Fruit fly (Drosophila melanogaster) whole organism, embryonic: ENCODE data around the gene lqf.

ENCODE experiments used
- Adf1 ChIP-seq: fragments of 200-800 bp; sonication (Bioruptor generic); IDR thresholded peaks from 2 replicates; pipeline ENCODE4 v1.3.6; 2022; ENCODE audit warnings: missing biosample characterization, missing genetic modification characterization
- Antp ChIP-seq: fragments of 200-800 bp; sonication (Bioruptor generic); optimal IDR thresholded peaks from 3 replicates; lab custom pipeline; 2016; ENCODE audit warnings: missing biosample characterization, missing genetic modification characterization
- C15 ChIP-seq: fragments of 200-800 bp; sonication (Bioruptor generic); IDR thresholded peaks from 3 replicates; pipeline ENCODE4 v1.3.6; 2022; ENCODE audit warnings: missing biosample characterization, missing genetic modification characterization
- CG10565 ChIP-seq: fragments of 200-800 bp; sonication (Bioruptor generic); optimal IDR thresholded peaks from 3 replicates; lab custom pipeline; 2016; ENCODE audit warnings: missing biosample characterization, mild to moderate bottlenecking, missing genetic modification characterization
- CG11560 ChIP-seq: fragments of 200-800 bp; sonication (Bioruptor generic); IDR thresholded peaks from 3 replicates; pipeline ENCODE4 v1.3.6; 2022; ENCODE audit warnings: missing biosample characterization, missing genetic modification characterization
- CG12299 ChIP-seq: fragments of 200-800 bp; sonication (Bioruptor generic); optimal IDR thresholded peaks from 2 replicates; lab custom pipeline; 2018; ENCODE audit warnings: missing biosample characterization, mild to moderate bottlenecking, missing genetic modification characterization
- CG15601 ChIP-seq: fragments of 200-800 bp; sonication (Bioruptor generic); optimal IDR thresholded peaks from 3 replicates; lab custom pipeline; 2019; ENCODE audit warnings: missing biosample characterization, mild to moderate bottlenecking, missing genetic modification characterization, moderate library complexity
- CG15696 ChIP-seq: fragments of 200-800 bp; sonication (Bioruptor generic); optimal IDR thresholded peaks from 2 replicates; lab custom pipeline; 2019; ENCODE audit warnings: missing biosample characterization, mild to moderate bottlenecking, missing genetic modification characterization, moderate library complexity
- CG16815 ChIP-seq: fragments of 200-800 bp; sonication (Bioruptor generic); optimal IDR thresholded peaks from 3 replicates; lab custom pipeline; 2017; ENCODE audit warnings: missing biosample characterization, mild to moderate bottlenecking, missing genetic modification characterization
- CG17359 ChIP-seq: fragments of 200-800 bp; sonication (Bioruptor generic); optimal IDR thresholded peaks from 3 replicates; lab custom pipeline; 2018; ENCODE audit warnings: missing biosample characterization, mild to moderate bottlenecking, missing genetic modification characterization, moderate library complexity
- CG17612 ChIP-seq: fragments of 200-800 bp; sonication (Bioruptor generic); IDR thresholded peaks from 2 replicates; pipeline ENCODE4 v1.3.6; 2022; ENCODE audit warnings: missing biosample characterization, missing genetic modification characterization
- CG1792 ChIP-seq: fragments of 200-800 bp; sonication (Bioruptor generic); optimal IDR thresholded peaks from 2 replicates; lab custom pipeline; 2016; ENCODE audit warnings: missing biosample characterization, missing genetic modification characterization
- CG18011 ChIP-seq: fragments of 200-800 bp; sonication (Bioruptor generic); optimal IDR thresholded peaks from 2 replicates; lab custom pipeline; 2017; ENCODE audit warnings: missing biosample characterization, missing genetic modification characterization, mild to moderate bottlenecking, moderate library complexity, missing genotype
- CG1832 ChIP-seq: fragments of 200-800 bp; sonication (Bioruptor generic); optimal IDR thresholded peaks from 2 replicates; lab custom pipeline; 2017; ENCODE audit warnings: missing biosample characterization, mild to moderate bottlenecking, missing genetic modification characterization, inconsistent platforms
- CG2875 ChIP-seq: fragments of 200-800 bp; sonication (Bioruptor generic); optimal IDR thresholded peaks from 2 replicates; lab custom pipeline; 2017; ENCODE audit warnings: missing biosample characterization, mild to moderate bottlenecking, missing genetic modification characterization, missing genetic modification reagents
- CG30431 ChIP-seq: fragments of 200-800 bp; sonication (Bioruptor generic); optimal IDR thresholded peaks from 2 replicates; lab custom pipeline; 2017; ENCODE audit warnings: missing biosample characterization, missing genetic modification characterization
- CG34224 ChIP-seq: fragments of 200-800 bp; sonication (Bioruptor generic); IDR thresholded peaks from 3 replicates; pipeline ENCODE4 v1.3.6; 2022; ENCODE audit warnings: missing biosample characterization, missing genetic modification characterization; ENCODE audit not compliant: partially characterized antibody
- CG4730 ChIP-seq: fragments of 200-800 bp; sonication (Bioruptor generic); IDR thresholded peaks from 2 replicates; pipeline ENCODE4 v1.3.6; 2022; ENCODE audit warnings: missing biosample characterization, missing genetic modification characterization
- CG5953 ChIP-seq: fragments of 200-800 bp; sonication (Bioruptor generic); IDR thresholded peaks from 2 replicates; pipeline ENCODE4 v1.3.6; 2022; ENCODE audit warnings: missing biosample characterization, missing genetic modification characterization
- CG6689 ChIP-seq: fragments of 200-800 bp; sonication (Bioruptor generic); IDR thresholded peaks from 2 replicates; pipeline ENCODE4 v1.3.6; 2022; ENCODE audit warnings: missing biosample characterization, missing genetic modification characterization
- Camta ChIP-seq: fragments of 200-800 bp; sonication (Bioruptor generic); optimal IDR thresholded peaks from 2 replicates; lab custom pipeline; 2016; ENCODE audit warnings: missing biosample characterization, missing genetic modification characterization
- Dll ChIP-seq: fragments of 200-800 bp; sonication (Bioruptor generic); IDR thresholded peaks from 4 replicates; pipeline ENCODE4 v1.3.6; 2022; ENCODE audit warnings: missing biosample characterization, missing genetic modification characterization; ENCODE audit not compliant: partially characterized antibody
- Elba2 ChIP-seq: fragments of 200-800 bp; sonication (Bioruptor generic); optimal IDR thresholded peaks from 3 replicates; lab custom pipeline; 2016; ENCODE audit warnings: missing biosample characterization, missing genetic modification characterization
- HLH4C ChIP-seq: fragments of 200-800 bp; sonication (Bioruptor generic); IDR thresholded peaks from 3 replicates; pipeline ENCODE4 v1.3.6; 2022; ENCODE audit warnings: missing biosample characterization, missing genetic modification characterization; ENCODE audit not compliant: partially characterized antibody
- HmgD ChIP-seq: fragments of 200-800 bp; sonication (Bioruptor generic); optimal IDR thresholded peaks from 3 replicates; lab custom pipeline; 2016; ENCODE audit warnings: missing biosample characterization, missing genetic modification characterization
- HmgZ ChIP-seq: fragments of 200-800 bp; sonication (Bioruptor generic); optimal IDR thresholded peaks from 2 replicates; lab custom pipeline; 2018; ENCODE audit warnings: missing biosample characterization, mild to moderate bottlenecking, missing genetic modification characterization
- Hmx ChIP-seq: fragments of 200-800 bp; sonication (Bioruptor generic); optimal IDR thresholded peaks from 2 replicates; lab custom pipeline; 2016; ENCODE audit warnings: missing biosample characterization, missing genetic modification characterization
- Optix ChIP-seq: fragments of 200-800 bp; sonication (Bioruptor generic); IDR thresholded peaks from 3 replicates; pipeline ENCODE4 v1.3.6; 2022; ENCODE audit warnings: missing biosample characterization, missing genetic modification characterization
- PHDP ChIP-seq: fragments of 200-800 bp; sonication (Bioruptor generic); optimal IDR thresholded peaks from 3 replicates; lab custom pipeline; 2018; ENCODE audit warnings: missing biosample characterization, mild to moderate bottlenecking, missing genetic modification characterization, moderate library complexity
- Poxn ChIP-seq: fragments of 200-800 bp; sonication (Bioruptor generic); IDR thresholded peaks from 2 replicates; pipeline ENCODE4 v1.3.6; 2022; ENCODE audit warnings: missing biosample characterization, missing genetic modification characterization
- Sry-β ChIP-seq: fragments of 200-800 bp; sonication (Bioruptor generic); optimal IDR thresholded peaks from 2 replicates; lab custom pipeline; 2018; ENCODE audit warnings: missing biosample characterization, mild to moderate bottlenecking, missing genetic modification characterization, moderate library complexity
- Stat92E ChIP-seq, 3 experiments: fragments of >200 bp in 2 of 3; fragments of 200-800 bp in 1 of 3; sonication (Bioruptor generic) in 1 of 3; optimal IDR thresholded peaks; 2 replicates each; lab custom pipeline; 2017 to 2019; ENCODE audit warnings: missing biosample characterization in 3 of 3, missing genetic modification characterization in 3 of 3, mild to moderate bottlenecking in 1 of 3, moderate library complexity in 1 of 3
- ap ChIP-seq: fragments of 200-800 bp; sonication (Bioruptor generic); IDR thresholded peaks from 2 replicates; pipeline ENCODE4 v1.3.6; 2022; ENCODE audit warnings: missing biosample characterization, missing genetic modification characterization
- dan ChIP-seq: fragments of 200-800 bp; sonication (Bioruptor generic); IDR thresholded peaks from 2 replicates; pipeline ENCODE4 v1.3.6; 2022; ENCODE audit warnings: missing biosample characterization, missing genetic modification characterization
- dimm ChIP-seq: fragments of 200-800 bp; sonication (Bioruptor generic); IDR thresholded peaks from 2 replicates; pipeline ENCODE4 v1.3.6; 2022; ENCODE audit warnings: missing biosample characterization, missing genetic modification characterization
- dpn ChIP-seq, 2 experiments: fragments of 200-800 bp; sonication (Bioruptor generic); optimal IDR thresholded peaks; 3 replicates each; lab custom pipeline; 2016; ENCODE audit warnings: missing biosample characterization in 2 of 2, missing genetic modification characterization in 2 of 2
- eyg ChIP-seq: fragments of 200-800 bp; sonication (Bioruptor generic); optimal IDR thresholded peaks from 3 replicates; lab custom pipeline; 2016; ENCODE audit warnings: missing biosample characterization, missing genetic modification characterization
- grn ChIP-seq: fragments of 200-800 bp; sonication (Bioruptor generic); optimal IDR thresholded peaks from 3 replicates; lab custom pipeline; 2017; ENCODE audit warnings: missing biosample characterization, missing genetic modification characterization
- insv ChIP-seq, 2 experiments: fragments of 200-800 bp; sonication (Bioruptor generic); optimal IDR thresholded peaks; 3 replicates each; lab custom pipeline; 2016 to 2018; ENCODE audit warnings: missing biosample characterization in 2 of 2, missing genetic modification characterization in 2 of 2
- jumu ChIP-seq: fragments of 200-800 bp; sonication (Bioruptor generic); optimal IDR thresholded peaks from 3 replicates; lab custom pipeline; 2016; ENCODE audit warnings: missing biosample characterization, missing genetic modification characterization
- onecut ChIP-seq: fragments of 200-800 bp; sonication (Bioruptor generic); IDR thresholded peaks from 2 replicates; pipeline ENCODE4 v1.3.6; 2022; ENCODE audit warnings: missing biosample characterization, missing genetic modification characterization
- peb ChIP-seq: fragments of 200-800 bp; sonication (Bioruptor generic); IDR thresholded peaks from 2 replicates; pipeline ENCODE4 v1.3.6; 2022; ENCODE audit warnings: missing biosample characterization, missing genetic modification characterization
- pros ChIP-seq: fragments of 200-800 bp; sonication (Bioruptor generic); optimal IDR thresholded peaks from 3 replicates; lab custom pipeline; 2019; ENCODE audit warnings: missing biosample characterization, mild to moderate bottlenecking, missing genetic modification characterization, moderate library complexity
- psq ChIP-seq: fragments of 200-800 bp; sonication (Bioruptor generic); optimal IDR thresholded peaks from 2 replicates; lab custom pipeline; 2017; ENCODE audit warnings: missing biosample characterization, missing genetic modification characterization
- repo ChIP-seq: fragments of 200-800 bp; sonication (Bioruptor generic); optimal IDR thresholded peaks from 2 replicates; lab custom pipeline; 2016; ENCODE audit warnings: missing biosample characterization, missing genetic modification characterization
- sima ChIP-seq: fragments of 200-800 bp; sonication (Bioruptor generic); optimal IDR thresholded peaks from 2 replicates; lab custom pipeline; 2016; ENCODE audit warnings: missing biosample characterization, missing genetic modification characterization
- slp2 ChIP-seq: fragments of 200-800 bp; sonication (Bioruptor generic); optimal IDR thresholded peaks from 2 replicates; lab custom pipeline; 2016; ENCODE audit warnings: missing biosample characterization, missing genetic modification characterization
- trem ChIP-seq: fragments of 200-800 bp; optimal IDR thresholded peaks from 3 replicates; lab custom pipeline; 2019; ENCODE audit warnings: missing biosample characterization, mild to moderate bottlenecking, missing genetic modification characterization, moderate library complexity
- z ChIP-seq: fragments of 200-800 bp; sonication (Bioruptor generic); IDR thresholded peaks from 3 replicates; pipeline ENCODE4 v1.3.6; 2022; ENCODE audit warnings: missing biosample characterization, missing genetic modification characterization

Gene lqf

DNA sequence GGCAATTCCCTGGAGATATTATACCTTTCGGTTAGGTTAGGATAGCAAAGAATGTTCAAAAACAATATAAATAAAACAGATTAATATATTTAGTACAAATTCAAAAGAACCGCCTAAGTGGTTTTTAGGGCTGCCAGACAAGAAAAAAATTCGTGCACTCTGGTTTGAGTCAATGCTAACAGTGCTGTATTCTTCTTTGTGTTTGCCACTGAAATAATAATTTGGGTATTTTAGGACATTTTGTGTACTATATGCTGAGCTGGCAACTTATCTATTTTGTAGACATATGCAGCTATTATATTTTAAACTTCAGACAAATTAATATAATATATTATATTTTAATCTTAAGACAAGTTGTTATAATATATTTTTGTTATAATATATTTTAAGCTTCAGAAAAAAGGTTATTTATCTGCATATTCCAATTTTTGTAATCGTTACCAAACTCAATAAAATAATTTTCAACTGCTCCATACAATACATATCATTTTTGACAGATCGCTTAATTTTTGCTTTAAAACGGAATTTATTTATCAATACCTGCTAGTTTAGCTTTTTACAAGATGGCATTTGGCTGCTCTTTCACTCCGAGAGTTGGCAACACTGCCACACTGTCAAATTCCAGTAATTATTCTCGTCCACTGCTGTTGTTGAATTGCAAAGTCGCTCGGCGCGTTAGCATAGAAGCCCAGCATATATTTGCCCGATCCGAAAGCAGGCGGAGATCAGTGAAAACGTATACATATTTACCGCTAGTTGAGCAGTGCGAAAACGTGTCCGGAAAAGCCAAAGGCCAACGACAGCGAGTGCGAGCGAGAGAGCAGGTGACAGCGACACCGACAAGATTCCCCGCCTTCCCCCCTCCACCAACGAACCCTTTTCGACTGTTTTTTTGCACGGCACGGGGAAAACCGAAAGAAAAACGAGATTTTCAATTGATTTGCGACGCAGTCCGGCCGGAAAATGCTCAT lies 17.9 kb upstream of the lqf start, which contains the start of gene CG7546 (continued):
- TF ChIP-seq CG16815 (peak; percentile 6), Sry-β (GFP tag; lab: Kevin White, UChicago) (peak; percentile 95), jumu (GFP tag; lab: Kevin White, UChicago) (no peak), Antp (GFP tag; lab: Kevin White, UChicago) (no peak), HmgZ (no peak), Hmx (GFP tag; lab: Kevin White, UChicago) (no peak), CG1832 (GFP tag; lab: Kevin White, UChicago) (peak; percentile 84), peb (GFP tag; lab: Robert Waterston, UW) (no peak), pros (GFP tag; lab: Kevin White, UChicago) (no peak), CG5953 (GFP tag; lab: Robert Waterston, UW) (no peak), eyg (no peak), CG15601 (tag; lab: Kevin White, UChicago) (peak; percentile 12), Camta (GFP tag; lab: Kevin White, UChicago) (no peak), Optix (no peak), CG12299 (tag; lab: Kevin White, UChicago) (no peak), slp2 (GFP tag; lab: Kevin White, UChicago) (no peak), PHDP (tag; lab: Kevin White, UChicago) (no peak), CG2875 (GFP tag; lab: Kevin White, UChicago) (no peak), repo (GFP tag; lab: Kevin White, UChicago) (no peak), Dll (GFP tag; lab: Robert Waterston, UW) (0 out of 4 replicates have a peak, but pooled peaks have one; percentile 30), insv (GFP tag; optimal IDR thresholded peaks at IDR 0.05; lab: Kevin White, UChicago) (no peak), CG30431 (no peak), C15 (GFP tag; lab: Robert Waterston, UW) (no peak), CG18011 (no peak), dpn (GFP tag; optimal IDR thresholded peaks at IDR 0.05; lab: Kevin White, UChicago) (peak in 1 of 2 experiments; percentile 49), trem (peak; percentile 58), CG11560 (tag; lab: Robert Waterston, UW) (no peak), Stat92E (GFP tag; optimal IDR thresholded peaks at IDR 0.05; lab: Kevin White, UChicago) (no peak), HmgD (GFP tag; lab: Kevin White, UChicago) (no peak), Adf1 (no peak), Elba2 (GFP tag; lab: Kevin White, UChicago) (no peak), CG15696 (tag; lab: Kevin White, UChicago) (peak; percentile 10), CG17359 (tag; lab: Kevin White, UChicago) (no peak), CG1792 (GFP tag; lab: Kevin White, UChicago) (no peak), onecut (GFP tag; lab: Robert Waterston, UW) (no peak), sima (GFP tag; lab: Kevin White, UChicago) (no peak), psq (GFP tag; lab: Kevin White, UChicago) (no peak), Poxn (GFP tag; lab: Robert Waterston, UW) (no peak), ap (GFP tag; lab: Robert Waterston, UW) (0 out of 2 replicates have a peak, but pooled peaks have one; percentile 13), z (GFP tag; lab: Robert Waterston, UW) (no peak), HLH4C (0 out of 3 replicates have a peak, but pooled peaks have one; percentile 27), CG10565 (GFP tag; lab: Kevin White, UChicago) (no peak), CG34224 (GFP tag; lab: Robert Waterston, UW) (no peak), CG17612 (GFP tag; lab: Robert Waterston, UW) (no peak), CG6689 (GFP tag; lab: Robert Waterston, UW) (peak; percentile 50), dan (GFP tag; lab: Robert Waterston, UW) (no peak), grn (GFP tag; lab: Kevin White, UChicago) (no peak), CG4730 (no peak), dimm (GFP tag; lab: Robert Waterston, UW) (no peak)
